Fruit fly (Drosophila melanogaster): ENCODE data around the gene Mcm3.

DNA sequence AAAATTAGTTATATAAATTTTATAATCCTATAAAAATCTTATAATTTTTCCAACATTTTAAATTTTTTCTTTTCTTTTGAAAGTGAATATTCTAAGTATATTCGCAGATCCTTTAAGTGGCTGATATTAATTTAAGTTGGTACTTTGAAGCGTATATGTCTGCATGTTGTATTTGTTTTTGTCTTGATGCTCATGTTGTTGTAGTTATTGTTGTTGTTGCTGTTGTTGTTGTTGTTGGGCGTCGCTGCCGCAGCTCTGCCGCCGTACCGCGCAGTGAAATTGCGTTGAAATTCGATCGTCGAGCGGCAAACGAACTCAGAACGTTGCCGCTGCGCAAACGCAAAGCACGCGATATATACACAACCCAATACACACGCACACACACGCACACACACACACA, 27.9 kb upstream of the Mcm3 start, which contains the start of gene CG42749:
- TF ChIP-seq EcR (GFP tag; optimal IDR thresholded peaks at IDR 0.05) = no peak
- TF ChIP-seq Dll (optimal IDR thresholded peaks at IDR 0.05) = no peak
